Worm (Caenorhabditis elegans) whole organism, L3 larva: ENCODE measurements around the gene F11E6.8.
A peak's percentile ranks its signal among the peaks of the same experiment; 100 is the strongest.

Source experiments
- R02D3.7 ChIP-seq: fragments of 150-350 bp; optimal IDR thresholded peaks from 2 replicates; lab custom pipeline; 2014; ENCODE audit warnings: missing biosample characterization, missing genetic modification characterization
- ZK546.5 ChIP-seq: sonication (generic microtip); optimal IDR thresholded peaks from 2 replicates; lab custom pipeline; 2017; ENCODE audit warnings: missing biosample characterization, missing genetic modification characterization
- aly-2 ChIP-seq: fragments of 150-350 bp; optimal IDR thresholded peaks from 2 replicates; lab custom pipeline; 2014; ENCODE audit warnings: missing biosample characterization, missing genetic modification characterization
- ama-1 ChIP-seq: fragments of 150-350 bp; optimal IDR thresholded peaks from 2 replicates; lab custom pipeline; 2018
- ceh-28 ChIP-seq: fragments of 150-350 bp; optimal IDR thresholded peaks from 2 replicates; lab custom pipeline; 2014; ENCODE audit warnings: missing biosample characterization, missing genetic modification reagents, missing genetic modification characterization
- ceh-9 ChIP-seq: sonication (generic microtip); optimal IDR thresholded peaks from 2 replicates; lab custom pipeline; 2018; ENCODE audit warnings: missing biosample characterization, missing genetic modification characterization
- egl-27 ChIP-seq: sonication (generic microtip); optimal IDR thresholded peaks from 4 replicates; lab custom pipeline; 2017; ENCODE audit warnings: missing biosample characterization, missing genetic modification reagents, missing genetic modification characterization
- elt-2 ChIP-seq: sonication (generic microtip); optimal IDR thresholded peaks from 2 replicates; lab custom pipeline; 2016; ENCODE audit warnings: missing genetic modification reagents, mild to moderate bottlenecking, missing genetic modification characterization, missing compliant biosample characterization
- eor-1 ChIP-seq, 2 experiments: fragments of 150-350 bp; optimal IDR thresholded peaks; 2 replicates each; lab custom pipeline; 2014 to 2018; ENCODE audit warnings: missing biosample characterization in 2 of 2, missing genetic modification characterization in 2 of 2
- fos-1 ChIP-seq: fragments of 150-350 bp; optimal IDR thresholded peaks from 2 replicates; lab custom pipeline; 2014; ENCODE audit warnings: missing biosample characterization, missing genetic modification characterization
- lin-15B ChIP-seq: fragments of 150-350 bp; optimal IDR thresholded peaks from 2 replicates; lab custom pipeline; 2014; ENCODE audit warnings: missing biosample characterization, missing genetic modification characterization
- lin-39 ChIP-seq: fragments of 150-350 bp; optimal IDR thresholded peaks from 2 replicates; lab custom pipeline; 2018; ENCODE audit warnings: missing biosample characterization, missing genetic modification reagents, missing genetic modification characterization
- mml-1 ChIP-seq: fragments of 150-350 bp; sonication (generic microtip); optimal IDR thresholded peaks from 3 replicates; lab custom pipeline; 2014; ENCODE audit warnings: missing biosample characterization, missing genetic modification characterization
- nfya-1 ChIP-seq: sonication (generic microtip); optimal IDR thresholded peaks from 2 replicates; lab custom pipeline; 2017; ENCODE audit warnings: missing genetic modification characterization, mild to moderate bottlenecking, missing compliant biosample characterization, antibody characterized with exemption, moderate library complexity; ENCODE audit not compliant: insufficient read depth
- nhr-11 ChIP-seq: fragments of 150-350 bp; optimal IDR thresholded peaks from 2 replicates; lab custom pipeline; 2014; ENCODE audit warnings: missing biosample characterization, missing genetic modification characterization
- nhr-23 ChIP-seq: fragments of 150-350 bp; optimal IDR thresholded peaks from 2 replicates; lab custom pipeline; 2014; ENCODE audit warnings: missing biosample characterization, missing genetic modification reagents, missing genetic modification characterization
- nhr-237 ChIP-seq: fragments of 150-350 bp; optimal IDR thresholded peaks from 2 replicates; lab custom pipeline; 2014; ENCODE audit warnings: missing biosample characterization, missing genetic modification characterization
- nhr-25 ChIP-seq: sonication (generic microtip); optimal IDR thresholded peaks from 2 replicates; lab custom pipeline; 2017; ENCODE audit warnings: missing biosample characterization, missing genetic modification characterization
- nhr-28 ChIP-seq: fragments of 150-350 bp; optimal IDR thresholded peaks from 2 replicates; lab custom pipeline; 2014; ENCODE audit warnings: missing biosample characterization, missing genetic modification characterization
- nhr-43 ChIP-seq: sonication (generic microtip); optimal IDR thresholded peaks from 2 replicates; lab custom pipeline; 2016; ENCODE audit warnings: mild to moderate bottlenecking, missing genetic modification characterization, missing compliant biosample characterization; ENCODE audit not compliant: poor library complexity, severe bottlenecking
- nhr-76 ChIP-seq: fragments of 150-350 bp; sonication (generic microtip); optimal IDR thresholded peaks from 5 replicates; lab custom pipeline; 2014; ENCODE audit warnings: missing biosample characterization, missing genetic modification characterization
- nhr-77 ChIP-seq: fragments of 150-350 bp; optimal IDR thresholded peaks from 2 replicates; lab custom pipeline; 2014; ENCODE audit warnings: missing biosample characterization, missing genetic modification characterization
- pha-4 ChIP-seq: fragments of 150-350 bp; optimal IDR thresholded peaks from 2 replicates; lab custom pipeline; 2014; ENCODE audit warnings: missing biosample characterization, missing genetic modification reagents, missing genetic modification characterization
- pqm-1 ChIP-seq: fragments of 150-350 bp; optimal IDR thresholded peaks from 2 replicates; lab custom pipeline; 2017; ENCODE audit warnings: missing biosample characterization, missing genetic modification characterization, inconsistent platforms
- sea-2 ChIP-seq: fragments of 150-350 bp; sonication (generic microtip); optimal IDR thresholded peaks from 4 replicates; lab custom pipeline; 2014; ENCODE audit warnings: missing biosample characterization, missing genetic modification reagents, missing genetic modification characterization
- skn-1 ChIP-seq: fragments of 150-350 bp; optimal IDR thresholded peaks from 2 replicates; lab custom pipeline; 2014; ENCODE audit warnings: missing biosample characterization, missing genetic modification characterization
- snpc-4 ChIP-seq: fragments of 150-350 bp; optimal IDR thresholded peaks from 2 replicates; lab custom pipeline; 2014; ENCODE audit warnings: missing biosample characterization, missing genetic modification characterization
- tbx-2 ChIP-seq: sonication (generic microtip); optimal IDR thresholded peaks from 2 replicates; lab custom pipeline; 2016; ENCODE audit warnings: mild to moderate bottlenecking, missing genetic modification characterization, missing compliant biosample characterization
- unc-39 ChIP-seq: sonication (generic microtip); optimal IDR thresholded peaks from 4 replicates; lab custom pipeline; 2017; ENCODE audit warnings: missing biosample characterization, missing genetic modification characterization
- unc-62 ChIP-seq: fragments of 150-350 bp; sonication (generic microtip); optimal IDR thresholded peaks from 4 replicates; lab custom pipeline; 2014; ENCODE audit warnings: missing biosample characterization, missing genetic modification reagents, missing genetic modification characterization
- ztf-11 ChIP-seq: fragments of 150-350 bp; optimal IDR thresholded peaks from 2 replicates; lab custom pipeline; 2014; ENCODE audit warnings: missing biosample characterization, missing genetic modification characterization
- ztf-4 ChIP-seq: fragments of 150-350 bp; optimal IDR thresholded peaks from 2 replicates; lab custom pipeline; 2014; ENCODE audit warnings: missing biosample characterization, missing genetic modification characterization

The F11E6.8 gene

DNA sequence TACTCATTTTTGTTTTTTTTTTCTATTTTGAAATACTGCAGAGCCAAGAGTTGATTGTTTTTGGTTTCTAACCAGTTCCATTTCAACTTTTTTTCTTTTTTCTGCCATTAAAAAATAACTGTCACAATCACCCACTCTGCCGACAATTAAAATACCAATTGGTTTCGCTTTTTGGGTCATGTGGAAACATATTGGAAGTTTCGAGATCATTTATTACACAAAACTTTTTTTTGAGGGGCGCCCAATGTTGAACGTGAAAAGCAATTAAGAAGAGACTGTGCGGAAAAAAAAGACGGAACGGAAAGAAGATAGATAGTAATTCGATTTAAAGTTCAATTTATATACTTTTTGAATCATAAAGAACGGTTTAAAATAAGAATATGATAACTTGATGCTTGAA lies 23.7 kb upstream of the F11E6.8 start:
- TF ChIP-seq nhr-23 (tag; lab: Kevin White, UChicago) (peak; percentile 22), eor-1 (tag; optimal IDR thresholded peaks at IDR 0.05; lab: Kevin White, UChicago) (no peak)

DNA sequence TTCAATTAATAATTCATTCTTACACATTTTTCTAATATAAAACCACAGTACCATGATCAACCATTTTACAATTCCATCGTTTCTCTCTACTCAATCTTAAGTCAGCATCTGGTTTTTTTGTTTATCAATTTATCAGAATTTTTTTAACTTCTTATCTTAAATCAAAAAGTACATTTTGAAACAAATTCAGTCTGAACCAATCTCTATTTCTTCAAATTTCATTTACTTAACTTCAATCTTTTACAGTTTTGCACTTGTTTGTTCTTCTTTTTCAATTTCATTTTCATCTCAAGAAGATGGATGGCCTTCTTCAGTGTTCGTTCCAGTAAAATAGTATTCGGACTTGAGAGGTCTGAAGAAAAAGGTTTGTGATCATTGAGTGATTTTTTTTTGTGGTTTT lies 22.7 kb upstream of the F11E6.8 start, which contains the start of gene gba-3:
gba-3 (plus strand) TSS at position 301 of the 400 bp plus-strand sequence.
- TF ChIP-seq nhr-237 (tag; lab: Kevin White, UChicago) = no peak
- TF ChIP-seq nhr-23 (tag; lab: Kevin White, UChicago) = peak; percentile 3
- peak; percentile 49 for TF ChIP-seq nhr-25 (tag; lab: Kevin White, UChicago)
- TF ChIP-seq snpc-4 = no peak
- no peak for TF ChIP-seq tbx-2 (tag; lab: Kevin White, UChicago)

DNA sequence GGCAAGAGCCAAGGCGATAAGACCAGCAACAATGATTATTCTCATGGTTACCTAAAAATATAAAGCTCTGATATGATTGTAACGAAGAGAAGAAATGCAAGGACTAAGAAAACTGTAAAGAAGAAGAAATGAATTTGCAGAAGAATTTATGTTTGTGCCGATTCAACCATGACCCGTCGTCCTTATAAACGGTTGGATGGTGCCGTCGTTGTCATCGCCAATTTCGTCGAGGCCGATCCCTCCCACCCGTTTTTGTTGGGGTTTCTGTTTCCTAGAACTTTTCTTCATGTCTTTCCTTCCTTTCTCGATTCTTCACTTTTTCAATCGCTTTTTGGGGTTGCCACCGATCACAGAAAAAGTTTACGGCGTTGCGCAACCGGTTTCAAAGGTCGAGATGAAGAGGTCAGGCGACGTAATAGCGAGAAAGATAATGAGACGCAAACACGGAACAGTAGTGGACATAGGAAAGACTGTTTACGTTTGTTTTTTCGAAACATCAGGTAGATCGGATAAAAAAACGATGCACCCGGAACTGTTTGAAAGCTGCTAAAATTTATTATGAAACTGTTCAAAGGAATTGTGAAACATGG lies 21.6 kb upstream of the F11E6.8 start, which contains the start of gene epic-1:
epic-1 (minus strand) TSS at position 51 of the 590 bp plus-strand sequence.
- peak; percentile 81 for TF ChIP-seq nhr-25 (tag; lab: Kevin White, UChicago)
- peak; percentile 87 for TF ChIP-seq nhr-23 (tag; lab: Kevin White, UChicago)
- TF ChIP-seq mml-1 = no peak
- no peak for TF ChIP-seq ama-1
- TF ChIP-seq egl-27 (tag; lab: Kevin White, UChicago) = peak; percentile 4

DNA sequence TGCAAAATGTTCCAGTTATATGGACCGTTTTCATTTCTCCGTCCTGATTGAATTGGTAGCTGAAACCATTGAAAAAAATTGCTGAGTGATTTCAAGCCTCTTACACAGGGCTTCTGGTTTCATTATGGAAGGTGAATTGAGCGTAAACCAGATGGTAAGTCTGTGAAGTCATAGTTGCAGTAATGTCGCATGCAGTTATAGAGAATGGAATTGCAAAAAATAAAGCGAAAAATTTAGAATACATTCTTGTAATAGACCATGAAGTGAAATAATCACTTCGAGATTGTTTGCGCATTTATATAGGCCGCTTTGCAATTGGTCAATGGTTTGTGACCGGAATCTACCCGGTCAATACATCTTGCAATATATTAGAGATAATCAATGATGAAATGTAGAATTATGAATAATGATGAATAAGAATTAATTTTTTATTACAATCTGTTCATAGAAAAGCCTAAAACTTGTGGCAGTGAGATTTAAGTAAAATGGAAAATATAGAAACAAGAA lies 19.8 kb upstream of the F11E6.8 start, which contains the start of gene F11E6.4:
F11E6.4 (minus strand) TSS at position 259 of the 507 bp plus-strand sequence.
- TF ChIP-seq nhr-76 (tag; lab: Kevin White, UChicago) (peak; percentile 2), nhr-43 (tag; lab: Kevin White, UChicago) (no peak), ztf-4 (no peak), ama-1 (peak; percentile 62), lin-39 (no peak), ceh-28 (tag; lab: Kevin White, UChicago) (peak; percentile 36), ceh-9 (tag; lab: Kevin White, UChicago) (no peak), mml-1 (no peak), ztf-11 (tag; lab: Kevin White, UChicago) (no peak), nhr-25 (tag; lab: Kevin White, UChicago) (peak; percentile 63), aly-2 (tag; lab: Kevin White, UChicago) (no peak), R02D3.7 (tag; lab: Kevin White, UChicago) (no peak), pqm-1 (no peak), sea-2 (GFP tag; lab: Kevin White, UChicago) (no peak)

DNA sequence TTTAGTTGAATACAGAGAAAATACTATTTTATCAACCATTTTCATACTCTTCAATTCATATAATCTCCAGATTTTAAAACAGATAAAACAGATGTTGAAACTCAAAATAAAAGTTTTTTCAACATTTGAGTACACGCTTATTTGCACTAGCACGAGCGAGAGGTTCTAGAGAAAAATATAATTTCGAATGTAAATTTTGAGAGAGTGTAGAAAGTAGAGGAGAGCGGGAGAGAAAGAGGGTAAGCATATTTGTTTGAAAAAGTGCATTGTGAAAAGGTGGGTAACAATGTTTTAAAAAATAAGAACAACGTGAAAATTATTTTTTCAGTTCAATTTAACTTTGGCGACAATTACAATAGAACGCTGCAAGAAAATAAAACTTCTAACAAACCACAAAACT lies 17.5 kb upstream of the F11E6.8 start:
- peak; percentile 51 for TF ChIP-seq pha-4 (tag; lab: Kevin White, UChicago)
- no peak for TF ChIP-seq fos-1 (tag; lab: Kevin White, UChicago)
- TF ChIP-seq snpc-4 = peak; percentile 8

DNA sequence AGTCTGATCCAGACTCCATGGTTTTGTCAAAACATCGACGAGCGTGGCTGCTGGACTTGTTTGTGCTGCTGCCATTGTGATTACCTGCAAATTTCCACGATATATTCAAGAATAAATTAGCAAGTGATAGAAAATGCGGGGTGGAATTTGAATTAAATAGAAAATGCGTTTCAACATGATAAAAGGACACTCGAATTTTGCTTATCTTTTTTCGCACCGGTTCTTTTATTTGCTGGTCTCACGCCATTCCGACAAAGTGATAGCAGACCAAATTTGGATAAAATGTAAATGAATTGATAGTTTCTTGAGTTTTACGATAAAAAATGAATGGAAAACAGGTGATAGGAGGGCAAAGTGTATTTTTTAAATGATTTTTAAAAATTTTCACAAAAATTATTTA lies 17.0 kb upstream of the F11E6.8 start, which contains the start of gene elo-2:
elo-2 (minus strand) TSS at position 84 of the 400 bp plus-strand sequence.
- peak; percentile 95 for TF ChIP-seq pqm-1
- no peak for TF ChIP-seq nhr-25 (tag; lab: Kevin White, UChicago)
- peak; percentile 95 for TF ChIP-seq elt-2 (tag; lab: Kevin White, UChicago)
- TF ChIP-seq, all 47 proteins: peak for 2

DNA sequence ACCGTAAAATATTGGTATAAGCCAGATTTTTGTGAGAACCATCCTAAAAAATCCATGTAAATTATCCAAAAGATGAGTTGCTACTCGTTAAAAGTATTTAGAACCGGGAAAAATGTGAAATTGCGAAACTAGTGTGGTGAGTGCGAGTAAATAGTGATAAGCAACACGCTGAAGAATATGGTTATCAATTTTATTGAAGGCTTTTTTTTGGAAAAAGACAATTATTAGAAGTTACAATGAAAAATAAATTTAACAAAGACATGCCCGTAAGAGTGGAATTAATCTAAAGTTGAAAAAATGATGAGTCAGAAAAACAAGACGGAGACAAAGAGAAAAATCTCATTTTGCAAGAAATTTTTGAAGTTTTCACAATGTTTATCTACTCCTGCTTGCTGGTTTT lies 15.5 kb upstream of the F11E6.8 start, which contains the start of gene F11E6.6:
F11E6.6 (minus strand) TSS at position 101 of the 400 bp plus-strand sequence.
- peak; percentile 38 for TF ChIP-seq elt-2 (tag; lab: Kevin White, UChicago)
- no peak for TF ChIP-seq aly-2 (tag; lab: Kevin White, UChicago)
- TF ChIP-seq eor-1 (tag; optimal IDR thresholded peaks at IDR 0.05; lab: Kevin White, UChicago) = no peak
- TF ChIP-seq pqm-1 = peak; percentile 21
- peak; percentile 27 for TF ChIP-seq pha-4 (tag; lab: Kevin White, UChicago)
- no peak for TF ChIP-seq unc-62 (GFP tag; lab: Kevin White, UChicago)
- TF ChIP-seq nhr-76 (tag; lab: Kevin White, UChicago) = no peak

DNA sequence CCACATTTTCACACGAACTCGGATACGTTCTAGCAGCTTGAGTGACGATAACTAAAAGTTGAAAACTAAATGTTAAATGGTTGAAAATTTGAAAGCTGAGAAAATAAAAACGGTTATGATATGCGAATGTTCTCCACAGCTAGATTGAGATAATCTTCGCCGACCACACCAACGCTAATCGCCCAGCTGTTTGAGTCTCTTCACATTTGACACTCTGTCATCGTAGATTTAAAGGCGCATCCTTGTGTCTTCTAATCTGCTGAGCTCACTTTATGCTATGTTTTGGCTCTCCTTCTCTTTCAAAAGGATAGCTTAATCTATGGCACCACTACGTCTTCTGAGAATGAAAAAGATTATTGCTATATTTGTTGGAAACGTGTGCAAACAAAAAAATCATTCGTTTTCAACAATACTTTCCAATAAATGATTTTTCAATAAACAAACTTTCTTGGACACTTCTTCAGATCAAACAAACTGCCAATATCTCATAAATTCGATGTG lies 12.8 kb upstream of the F11E6.8 start, which contains the start of gene F11E6.10:
F11E6.10 (minus strand) TSS at position 51 of the 501 bp plus-strand sequence.
- TF ChIP-seq nhr-77 (tag; lab: Kevin White, UChicago) (no peak), nfya-1 (tag; lab: Kevin White, UChicago) (no peak), nhr-25 (tag; lab: Kevin White, UChicago) (no peak), unc-39 (tag; lab: Kevin White, UChicago) (no peak), nhr-11 (tag; lab: Kevin White, UChicago) (no peak), nhr-23 (tag; lab: Kevin White, UChicago) (no peak), ztf-11 (tag; lab: Kevin White, UChicago) (no peak), unc-62 (GFP tag; lab: Kevin White, UChicago) (no peak), nhr-237 (tag; lab: Kevin White, UChicago) (no peak), ceh-9 (tag; lab: Kevin White, UChicago) (no peak), lin-15B (tag; lab: Kevin White, UChicago) (no peak), pqm-1 (no peak), nhr-76 (tag; lab: Kevin White, UChicago) (no peak), ZK546.5 (tag; lab: Kevin White, UChicago) (no peak), nhr-28 (no peak), skn-1 (tag; lab: Kevin White, UChicago) (no peak), mml-1 (no peak)
